Fruit fly (Drosophila melanogaster) S2 (cell line): ENCODE data around the gene miple1.

Experiments used
- CG8478 ChIP-seq: fragments of >200 bp; optimal IDR thresholded peaks from 2 replicates; lab custom pipeline; 2018
- CTCF ChIP-seq, 2 experiments: fragments of >200 bp; optimal IDR thresholded peaks; 2 replicates each; lab custom pipeline; 2018

miple1 gene

dm6 chr3L:267083-267482, at the start of gene miple1:
TSS of gene miple1 (plus strand) at chr3L:267299.
- TF ChIP-seq CTCF (optimal IDR thresholded peaks at IDR 0.05; lab: Kevin White, UChicago) (no peak), CG8478 (lab: Kevin White, UChicago) (no peak)

- TF ChIP-seq CTCF (optimal IDR thresholded peaks at IDR 0.05; lab: Kevin White, UChicago) = no peak
- no peak for TF ChIP-seq CG8478 (lab: Kevin White, UChicago)
Measured at dm6 chr3L:217480-218118, 49.5 kb upstream of the miple1 start, which contains the start of gene CG13877. TSS of gene CG13877 (plus strand) at chr3L:218068.

- TF ChIP-seq CG8478 (lab: Kevin White, UChicago) (no peak), CTCF (optimal IDR thresholded peaks at IDR 0.05; lab: Kevin White, UChicago) (no peak)
Measured at dm6 chr3L:223019-223902, 43.8 kb upstream of the miple1 start, which contains the start of the genes pyx and CG33229. TSS of gene pyx (minus strand) at chr3L:223069. TSS of gene CG33229 (plus strand) at chr3L:223852.

- TF ChIP-seq CTCF (optimal IDR thresholded peaks at IDR 0.05; lab: Kevin White, UChicago) (no peak), CG8478 (lab: Kevin White, UChicago) (no peak)
Measured at dm6 chr3L:224004-224951, 42.8 kb upstream of the miple1 start.

dm6 chr3L:225120-225519, 42.0 kb upstream of the miple1 start:
- no peak for TF ChIP-seq CTCF (optimal IDR thresholded peaks at IDR 0.05; lab: Kevin White, UChicago)
- no peak for TF ChIP-seq CG8478 (lab: Kevin White, UChicago)

- TF ChIP-seq CTCF (optimal IDR thresholded peaks at IDR 0.05; lab: Kevin White, UChicago) (no peak), CG8478 (lab: Kevin White, UChicago) (no peak)
Measured at dm6 chr3L:231504-231903, 35.6 kb upstream of the miple1 start, which contains the start of gene CG42846. TSS of gene CG42846 (minus strand) at chr3L:231604.

- no peak for TF ChIP-seq CTCF (optimal IDR thresholded peaks at IDR 0.05; lab: Kevin White, UChicago)
- no peak for TF ChIP-seq CG8478 (lab: Kevin White, UChicago)
Measured at dm6 chr3L:232267-232666, 34.8 kb upstream of the miple1 start, which contains the start of gene CG34454. TSS of gene CG34454 (minus strand) at chr3L:232350.

- no peak for TF ChIP-seq CG8478 (lab: Kevin White, UChicago)
- TF ChIP-seq CTCF (optimal IDR thresholded peaks at IDR 0.05; lab: Kevin White, UChicago) = no peak
Measured at dm6 chr3L:233251-233650, 33.8 kb upstream of the miple1 start, which contains the start of gene CG34453. TSS of gene CG34453 (minus strand) at chr3L:233351.

- TF ChIP-seq CG8478 (lab: Kevin White, UChicago) = no peak
- TF ChIP-seq CTCF (optimal IDR thresholded peaks at IDR 0.05; lab: Kevin White, UChicago) = no peak
Measured at dm6 chr3L:234337-234736, 32.8 kb upstream of the miple1 start.

- peak; percentile 96 to 97 for TF ChIP-seq CTCF (optimal IDR thresholded peaks at IDR 0.05; lab: Kevin White, UChicago)
- TF ChIP-seq CG8478 (lab: Kevin White, UChicago) = no peak
Measured at dm6 chr3L:246644-247199, 20.4 kb upstream of the miple1 start.

dm6 chr3L:247482-248225, 19.4 kb upstream of the miple1 start, which contains the start of gene mthl14:
TSS of gene mthl14 (plus strand) at chr3L:247491.
- no peak for TF ChIP-seq CTCF (optimal IDR thresholded peaks at IDR 0.05; lab: Kevin White, UChicago)
- TF ChIP-seq CG8478 (lab: Kevin White, UChicago) = no peak

dm6 chr3L:248226-248758, 18.8 kb upstream of the miple1 start:
- TF ChIP-seq CG8478 (lab: Kevin White, UChicago) (no peak), CTCF (optimal IDR thresholded peaks at IDR 0.05; lab: Kevin White, UChicago) (peak in 1 of 2 experiments; percentile 18)
